Fruit fly (Drosophila melanogaster) whole organism, embryonic: Measurements from ENCODE around the gene CG3149.

Experiments used
- Asciz ChIP-seq: fragments of 200-800 bp; sonication (Bioruptor generic); optimal IDR thresholded peaks from 2 replicates; lab custom pipeline; 2017; ENCODE audit warnings: missing biosample characterization, mild to moderate bottlenecking, missing genetic modification characterization, missing genetic modification reagents
- Atf6 ChIP-seq: fragments of 200-800 bp; sonication (Bioruptor generic); IDR thresholded peaks from 2 replicates; pipeline ENCODE4 v1.3.6; 2022; ENCODE audit warnings: missing biosample characterization, missing genetic modification characterization
- B-H1 ChIP-seq: fragments of 200-800 bp; sonication (Bioruptor generic); IDR thresholded peaks from 3 replicates; pipeline ENCODE4 v1.3.6; 2022; ENCODE audit warnings: missing biosample characterization, missing genetic modification characterization
- BtbVII ChIP-seq: fragments of 200-800 bp; sonication (Bioruptor generic); optimal IDR thresholded peaks from 3 replicates; lab custom pipeline; 2017; ENCODE audit warnings: missing biosample characterization, mild to moderate bottlenecking, missing genetic modification characterization
- CG11456 ChIP-seq: fragments of 200-800 bp; sonication (Bioruptor generic); IDR thresholded peaks from 3 replicates; pipeline ENCODE4 v1.3.6; 2022; ENCODE audit warnings: missing biosample characterization, missing genetic modification characterization
- CG12071 ChIP-seq: fragments of 200-800 bp; sonication (Bioruptor generic); optimal IDR thresholded peaks from 3 replicates; lab custom pipeline; 2018; ENCODE audit warnings: missing biosample characterization, mild to moderate bottlenecking, missing genetic modification characterization
- CG1233 ChIP-seq: fragments of 200-800 bp; sonication (Bioruptor generic); optimal IDR thresholded peaks from 4 replicates; lab custom pipeline; 2018; ENCODE audit warnings: missing biosample characterization, mild to moderate bottlenecking, missing genetic modification characterization
- CG14050 ChIP-seq: fragments of 200-800 bp; sonication (Bioruptor generic); IDR thresholded peaks from 3 replicates; pipeline ENCODE4 v1.3.6; 2022; ENCODE audit warnings: missing biosample characterization, missing genetic modification characterization
- CG15601 ChIP-seq: fragments of 200-800 bp; sonication (Bioruptor generic); optimal IDR thresholded peaks from 3 replicates; lab custom pipeline; 2019; ENCODE audit warnings: missing biosample characterization, mild to moderate bottlenecking, missing genetic modification characterization, moderate library complexity
- CG1602 ChIP-seq: fragments of 200-800 bp; sonication (Bioruptor generic); optimal IDR thresholded peaks from 3 replicates; lab custom pipeline; 2016; ENCODE audit warnings: missing biosample characterization, missing genetic modification characterization
- CG1603 ChIP-seq: fragments of 200-800 bp; sonication (Bioruptor generic); optimal IDR thresholded peaks from 2 replicates; lab custom pipeline; 2019; ENCODE audit warnings: missing biosample characterization, mild to moderate bottlenecking, missing genetic modification characterization, moderate library complexity
- CG16779 ChIP-seq: fragments of 200-800 bp; sonication (Bioruptor generic); IDR thresholded peaks from 2 replicates; pipeline ENCODE4 v1.3.6; 2022; ENCODE audit warnings: missing biosample characterization, missing genetic modification characterization
- CG16815 ChIP-seq: fragments of 200-800 bp; sonication (Bioruptor generic); optimal IDR thresholded peaks from 3 replicates; lab custom pipeline; 2017; ENCODE audit warnings: missing biosample characterization, mild to moderate bottlenecking, missing genetic modification characterization
- CG31441 ChIP-seq: fragments of 200-800 bp; sonication (Bioruptor generic); IDR thresholded peaks from 2 replicates; pipeline ENCODE4 v1.3.6; 2022; ENCODE audit warnings: missing biosample characterization, missing genetic modification characterization
- CG4328 ChIP-seq: fragments of 200-800 bp; sonication (Bioruptor generic); optimal IDR thresholded peaks from 3 replicates; lab custom pipeline; 2017; ENCODE audit warnings: missing biosample characterization, missing genetic modification reagents, missing genetic modification characterization
- CG4360 ChIP-seq: fragments of 200-800 bp; sonication (Bioruptor generic); IDR thresholded peaks from 2 replicates; pipeline ENCODE4 v1.3.6; 2022; ENCODE audit warnings: missing biosample characterization, missing genetic modification characterization
- CG4730 ChIP-seq: fragments of 200-800 bp; sonication (Bioruptor generic); IDR thresholded peaks from 2 replicates; pipeline ENCODE4 v1.3.6; 2022; ENCODE audit warnings: missing biosample characterization, missing genetic modification characterization
- CG4854 ChIP-seq: fragments of 200-800 bp; sonication (Bioruptor generic); optimal IDR thresholded peaks from 2 replicates; lab custom pipeline; 2016; ENCODE audit warnings: missing biosample characterization, missing genetic modification characterization, inconsistent platforms
- CG5180 ChIP-seq: fragments of 200-800 bp; sonication (Bioruptor generic); optimal IDR thresholded peaks from 3 replicates; lab custom pipeline; 2017; ENCODE audit warnings: missing biosample characterization, missing genetic modification characterization, mild to moderate bottlenecking, moderate library complexity, missing genetic modification reagents
- CG6683 ChIP-seq: fragments of 200-800 bp; sonication (Bioruptor generic); optimal IDR thresholded peaks from 2 replicates; lab custom pipeline; 2017; ENCODE audit warnings: missing biosample characterization, mild to moderate bottlenecking, missing genetic modification characterization, missing genetic modification reagents
- CG7372 ChIP-seq: fragments of 200-800 bp; sonication (Bioruptor generic); IDR thresholded peaks from 2 replicates; pipeline ENCODE4 v1.3.6; 2022; ENCODE audit warnings: missing biosample characterization, missing genetic modification characterization
- CG8359 ChIP-seq: fragments of 200-800 bp; sonication (Bioruptor generic); optimal IDR thresholded peaks from 2 replicates; lab custom pipeline; 2017; ENCODE audit warnings: missing biosample characterization, mild to moderate bottlenecking, missing genetic modification characterization, borderline replicate concordance
- CrebB ChIP-seq: fragments of 200-800 bp; sonication (Bioruptor generic); optimal IDR thresholded peaks from 3 replicates; lab custom pipeline; 2018; ENCODE audit warnings: missing biosample characterization, mild to moderate bottlenecking, missing genetic modification characterization
- D19A ChIP-seq: fragments of 200-800 bp; optimal IDR thresholded peaks from 3 replicates; lab custom pipeline; 2019; ENCODE audit warnings: missing biosample characterization, mild to moderate bottlenecking, missing genetic modification characterization, moderate library complexity
- Drgx ChIP-seq: fragments of 200-800 bp; sonication (Bioruptor generic); IDR thresholded peaks from 2 replicates; pipeline ENCODE4 v1.3.6; 2022; ENCODE audit warnings: missing biosample characterization, missing genetic modification characterization
- Fer1 ChIP-seq: fragments of 200-800 bp; sonication (Bioruptor generic); optimal IDR thresholded peaks from 2 replicates; lab custom pipeline; 2017; ENCODE audit warnings: missing biosample characterization, mild to moderate bottlenecking, missing genetic modification characterization
- Fer3 ChIP-seq: fragments of 200-800 bp; sonication (Bioruptor generic); optimal IDR thresholded peaks from 2 replicates; lab custom pipeline; 2018; ENCODE audit warnings: missing biosample characterization, mild to moderate bottlenecking, missing genetic modification characterization, moderate library complexity
- HHEX ChIP-seq: fragments of 200-800 bp; sonication (Bioruptor generic); optimal IDR thresholded peaks from 3 replicates; lab custom pipeline; 2017; ENCODE audit warnings: missing biosample characterization, mild to moderate bottlenecking, missing genetic modification characterization, missing genetic modification reagents
- MBD-R2 ChIP-seq: fragments of 200-800 bp; sonication (Bioruptor generic); IDR thresholded peaks from 2 replicates; pipeline ENCODE4 v1.3.6; 2022; ENCODE audit warnings: missing biosample characterization, missing genetic modification characterization
- Med ChIP-seq: fragments of 200-800 bp; sonication (Bioruptor generic); peaks from one replicate; lab custom pipeline; 2016; ENCODE audit warnings: missing biosample characterization, missing genetic modification characterization, mild to moderate bottlenecking, inconsistent platforms, moderate library complexity
- NK7.1 ChIP-seq: fragments of 200-800 bp; sonication (Bioruptor generic); optimal IDR thresholded peaks from 3 replicates; lab custom pipeline; 2016; ENCODE audit warnings: missing biosample characterization, missing genetic modification characterization
- caup ChIP-seq: fragments of 200-800 bp; sonication (Bioruptor generic); optimal IDR thresholded peaks from 3 replicates; lab custom pipeline; 2017; ENCODE audit warnings: missing biosample characterization, mild to moderate bottlenecking, missing genetic modification characterization, moderate library complexity; ENCODE audit not compliant: severe bottlenecking
- cg ChIP-seq: fragments of 200-800 bp; sonication (Bioruptor generic); optimal IDR thresholded peaks from 3 replicates; lab custom pipeline; 2019; ENCODE audit warnings: missing biosample characterization, mild to moderate bottlenecking, missing genetic modification characterization, moderate library complexity
- crp ChIP-seq, 2 experiments: fragments of 200-800 bp; sonication (Bioruptor generic); optimal IDR thresholded peaks; 2 replicates in 1 of 2; 3 replicates in 1 of 2; lab custom pipeline; 2017; ENCODE audit warnings: missing biosample characterization in 2 of 2, missing genetic modification characterization in 2 of 2, mild to moderate bottlenecking in 1 of 2, moderate library complexity in 1 of 2
- dmrt99B ChIP-seq: fragments of 200-800 bp; sonication (Bioruptor generic); optimal IDR thresholded peaks from 2 replicates; lab custom pipeline; 2018; ENCODE audit warnings: missing biosample characterization, mild to moderate bottlenecking, missing genetic modification characterization, moderate library complexity
- emc ChIP-seq: fragments of 200-800 bp; sonication (Bioruptor generic); optimal IDR thresholded peaks from 2 replicates; lab custom pipeline; 2016; ENCODE audit warnings: missing biosample characterization, missing genetic modification characterization
- ems ChIP-seq: fragments of 200-800 bp; sonication (Bioruptor generic); optimal IDR thresholded peaks from 3 replicates; lab custom pipeline; 2016; ENCODE audit warnings: missing biosample characterization, missing genetic modification characterization
- h ChIP-seq: fragments of >200 bp; optimal IDR thresholded peaks from 2 replicates; lab custom pipeline; 2017
- kah ChIP-seq: fragments of 200-800 bp; sonication (Bioruptor generic); optimal IDR thresholded peaks from 2 replicates; lab custom pipeline; 2018; ENCODE audit warnings: missing biosample characterization, mild to moderate bottlenecking, missing genetic modification characterization
- klu ChIP-seq: fragments of 200-800 bp; sonication (Bioruptor generic); IDR thresholded peaks from 2 replicates; pipeline ENCODE4 v1.3.6; 2022; ENCODE audit warnings: missing biosample characterization, missing genetic modification characterization
- kni ChIP-seq: fragments of 200-800 bp; sonication (Bioruptor generic); optimal IDR thresholded peaks from 3 replicates; lab custom pipeline; 2017; ENCODE audit warnings: mild to moderate bottlenecking, missing biosample characterization, missing genetic modification reagents, missing genetic modification characterization
- lab ChIP-seq: fragments of 200-800 bp; sonication (Bioruptor generic); optimal IDR thresholded peaks from 3 replicates; lab custom pipeline; 2017; ENCODE audit warnings: missing biosample characterization, missing genetic modification characterization, mild to moderate bottlenecking, moderate library complexity, missing genetic modification reagents
- onecut ChIP-seq: fragments of 200-800 bp; sonication (Bioruptor generic); IDR thresholded peaks from 2 replicates; pipeline ENCODE4 v1.3.6; 2022; ENCODE audit warnings: missing biosample characterization, missing genetic modification characterization
- pfk ChIP-seq: fragments of 200-800 bp; sonication (Bioruptor generic); optimal IDR thresholded peaks from 2 replicates; lab custom pipeline; 2018; ENCODE audit warnings: missing biosample characterization, mild to moderate bottlenecking, missing genetic modification characterization, moderate library complexity
- schlank ChIP-seq: fragments of 200-800 bp; sonication (Bioruptor generic); optimal IDR thresholded peaks from 2 replicates; lab custom pipeline; 2018; ENCODE audit warnings: missing biosample characterization, mild to moderate bottlenecking, missing genetic modification characterization
- sd ChIP-seq: fragments of 200-800 bp; sonication (Bioruptor generic); optimal IDR thresholded peaks from 3 replicates; lab custom pipeline; 2018; ENCODE audit warnings: missing biosample characterization, mild to moderate bottlenecking, missing genetic modification characterization, moderate library complexity
- sug ChIP-seq: fragments of 200-800 bp; optimal IDR thresholded peaks from 2 replicates; lab custom pipeline; 2019; ENCODE audit warnings: missing biosample characterization, mild to moderate bottlenecking, missing genetic modification characterization, moderate library complexity
- tna ChIP-seq: fragments of 200-800 bp; sonication (Bioruptor generic); IDR thresholded peaks from 2 replicates; pipeline ENCODE4 v1.3.6; 2022; ENCODE audit warnings: missing biosample characterization, missing genetic modification characterization; ENCODE audit not compliant: partially characterized antibody
- vfl ChIP-seq: fragments of 200-800 bp; sonication (Bioruptor generic); optimal IDR thresholded peaks from 2 replicates; lab custom pipeline; 2016; ENCODE audit warnings: missing biosample characterization, missing genetic modification characterization

Gene CG3149

dm6 chrX:5665902-5666301 is 29.1 kb downstream of the CG3149 start, which contains the start of the genes Sirt4 and CG4119 (continued):
- peak; percentile 81 for TF ChIP-seq onecut (GFP tag; lab: Robert Waterston, UW)
- TF ChIP-seq CG7372 (GFP tag; lab: Robert Waterston, UW), result no peak; the same call in 1 of the 2 replicates
- TF ChIP-seq sug, result peak; percentile 63
- TF ChIP-seq NK7.1 (GFP tag; lab: Kevin White, UChicago), result no peak
- TF ChIP-seq klu (GFP tag; lab: Robert Waterston, UW), result no peak
- TF ChIP-seq CG6683 (GFP tag; lab: Kevin White, UChicago), result no peak
- TF ChIP-seq MBD-R2, result peak; percentile 96
- no peak for TF ChIP-seq CG1602
- TF ChIP-seq CG4360 (GFP tag; lab: Robert Waterston, UW), result no peak
- peak; percentile 98 for TF ChIP-seq tna (GFP tag; lab: Robert Waterston, UW)
- TF ChIP-seq emc (GFP tag; lab: Kevin White, UChicago), result no peak
- TF ChIP-seq CG4730 (GFP tag; lab: Robert Waterston, UW), result no peak
- no peak for TF ChIP-seq CG14050 (GFP tag; lab: Robert Waterston, UW)
- no peak for TF ChIP-seq vfl (GFP tag; lab: Kevin White, UChicago)
- peak; percentile 69 for TF ChIP-seq CG1603 (tag; lab: Kevin White, UChicago)
- TF ChIP-seq pfk, result no peak

dm6 chrX:5664222-5664621 is 30.8 kb downstream of the CG3149 start:
- TF ChIP-seq CG4854 (no peak), kni (GFP tag; lab: Kevin White, UChicago) (peak; percentile 13), kah (no peak), sd (tag; lab: Kevin White, UChicago) (peak; percentile 56), B-H1 (GFP tag; lab: Robert Waterston, UW) (no peak), CG8359 (GFP tag; lab: Kevin White, UChicago) (no peak), onecut (GFP tag; lab: Robert Waterston, UW) (peak; percentile 34; the same call in 1 of the 2 replicates), lab (peak; percentile 83), CG15601 (tag; lab: Kevin White, UChicago) (no peak), crp (GFP tag; optimal IDR thresholded peaks at IDR 0.05; lab: Kevin White, UChicago) (no peak), D19A (tag; lab: Kevin White, UChicago) (no peak), CrebB (no peak), CG31441 (GFP tag; lab: Robert Waterston, UW) (peak; percentile 22; the same call in 1 of the 2 replicates), cg (GFP tag; lab: Kevin White, UChicago) (peak; percentile 21), CG16779 (GFP tag; lab: Robert Waterston, UW) (0 out of 2 replicates have a peak, but pooled peaks have one; percentile 10), CG6683 (GFP tag; lab: Kevin White, UChicago) (peak; percentile 39), h (lab: Kevin White, UChicago) (no peak), BtbVII (peak; percentile 67), ems (GFP tag; lab: Kevin White, UChicago) (no peak), Fer3 (tag; lab: Kevin White, UChicago) (peak; percentile 10), CG1233 (GFP tag; lab: Kevin White, UChicago) (peak; percentile 22), CG4328 (GFP tag; lab: Kevin White, UChicago) (peak; percentile 62), dmrt99B (tag; lab: Kevin White, UChicago) (peak; percentile 14), Fer1 (GFP tag; lab: Kevin White, UChicago) (peak; percentile 82), caup (GFP tag; lab: Kevin White, UChicago) (peak; percentile 68), CG11456 (GFP tag; lab: Robert Waterston, UW) (0 out of 3 replicates have a peak, but pooled peaks have one; percentile 8), Med (peak; percentile 56), CG5180 (GFP tag; lab: Kevin White, UChicago) (peak; percentile 26), Asciz (GFP tag; lab: Kevin White, UChicago) (no peak), Atf6 (GFP tag; lab: Robert Waterston, UW) (0 out of 2 replicates have a peak, but pooled peaks have one; percentile 36), HHEX (GFP tag; lab: Kevin White, UChicago) (peak; percentile 51), Drgx (GFP tag; lab: Robert Waterston, UW) (no peak), CG16815 (GFP tag; lab: Kevin White, UChicago) (no peak), schlank (peak; percentile 63), CG12071 (GFP tag; lab: Kevin White, UChicago) (peak; percentile 77)
